Worm (Caenorhabditis elegans): ENCODE measurements around the gene C25F9.9.

C25F9.9 gene

ce11 chrV:19396576-19397313 lies 19.7 kb upstream of the C25F9.9 start:
- no peak for TF ChIP-seq hmbx-1 (tag; optimal IDR thresholded peaks at IDR 0.05)
- no peak for TF ChIP-seq ceh-36 (tag; optimal IDR thresholded peaks at IDR 0.05)
- TF ChIP-seq ets-7 (tag; optimal IDR thresholded peaks at IDR 0.05): no peak
- no peak for TF ChIP-seq sea-1 (GFP tag; conservative IDR thresholded peaks at IDR 0.05)
- TF ChIP-seq aly-1 (tag; optimal IDR thresholded peaks at IDR 0.05): no peak
- no peak for TF ChIP-seq tbx-37 (GFP tag; conservative IDR thresholded peaks at IDR 0.05)
- no peak for TF ChIP-seq pes-1 (GFP tag; IDR thresholded peaks at IDR 0.05)
- TF ChIP-seq scrt-1 (GFP tag; IDR thresholded peaks at IDR 0.05): no peak
- TF ChIP-seq tra-4 (tag; optimal IDR thresholded peaks at IDR 0.05): no peak
- TF ChIP-seq B0310.2 (tag; optimal IDR thresholded peaks at IDR 0.05): no peak
- TF ChIP-seq ceh-13 (GFP tag; optimal IDR thresholded peaks at IDR 0.05): no peak
- TF ChIP-seq tbx-11 (GFP tag; IDR thresholded peaks at IDR 0.05): no peak
- TF ChIP-seq flt-1 (GFP tag; IDR thresholded peaks at IDR 0.05): no peak
- no peak for TF ChIP-seq ama-1 (optimal IDR thresholded peaks at IDR 0.05)
- TF ChIP-seq F13C5.2 (tag; optimal IDR thresholded peaks at IDR 0.05): no peak
- no peak for TF ChIP-seq hmg-4 (GFP tag; optimal IDR thresholded peaks at IDR 0.05)
- no peak for TF ChIP-seq hnd-1 (tag; optimal IDR thresholded peaks at IDR 0.05)

DNA sequence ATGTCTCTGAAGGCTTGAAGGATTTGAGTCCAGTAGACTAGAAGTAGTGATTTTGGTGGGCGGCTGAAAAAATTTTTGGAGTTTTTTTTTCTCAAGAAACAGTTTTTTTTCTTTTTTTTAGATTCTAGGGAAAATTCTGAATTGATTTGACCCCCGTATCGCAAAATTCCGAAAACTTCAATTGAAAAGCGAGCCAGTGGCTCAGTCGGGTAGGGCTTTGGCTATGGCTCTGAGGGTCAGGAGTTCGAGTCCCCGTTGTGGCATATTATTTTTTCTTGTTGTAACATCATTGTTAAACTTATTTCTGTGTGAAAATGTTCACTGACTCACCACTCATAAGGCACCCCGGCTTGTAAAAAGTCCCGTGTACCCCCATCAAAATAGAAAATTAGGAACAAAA lies 18.0 kb upstream of the C25F9.9 start:
- no peak for TF ChIP-seq hnd-1 (tag; optimal IDR thresholded peaks at IDR 0.05)
- TF ChIP-seq pes-1 (GFP tag; IDR thresholded peaks at IDR 0.05): no peak
- no peak for TF ChIP-seq tra-4 (tag; optimal IDR thresholded peaks at IDR 0.05)
- TF ChIP-seq B0310.2 (tag; optimal IDR thresholded peaks at IDR 0.05): no peak
- TF ChIP-seq ets-7 (tag; optimal IDR thresholded peaks at IDR 0.05): no peak
- TF ChIP-seq hmg-4 (GFP tag; optimal IDR thresholded peaks at IDR 0.05): no peak
- no peak for TF ChIP-seq flt-1 (GFP tag; IDR thresholded peaks at IDR 0.05)
- no peak for TF ChIP-seq sea-1 (GFP tag; conservative IDR thresholded peaks at IDR 0.05)
- no peak for TF ChIP-seq tbx-11 (GFP tag; IDR thresholded peaks at IDR 0.05)
- TF ChIP-seq tbx-37 (GFP tag; conservative IDR thresholded peaks at IDR 0.05): no peak
- TF ChIP-seq scrt-1 (GFP tag; IDR thresholded peaks at IDR 0.05): no peak
- no peak for TF ChIP-seq ceh-36 (tag; optimal IDR thresholded peaks at IDR 0.05)
- TF ChIP-seq ceh-13 (GFP tag; optimal IDR thresholded peaks at IDR 0.05): no peak
- TF ChIP-seq hmbx-1 (tag; optimal IDR thresholded peaks at IDR 0.05): no peak

DNA sequence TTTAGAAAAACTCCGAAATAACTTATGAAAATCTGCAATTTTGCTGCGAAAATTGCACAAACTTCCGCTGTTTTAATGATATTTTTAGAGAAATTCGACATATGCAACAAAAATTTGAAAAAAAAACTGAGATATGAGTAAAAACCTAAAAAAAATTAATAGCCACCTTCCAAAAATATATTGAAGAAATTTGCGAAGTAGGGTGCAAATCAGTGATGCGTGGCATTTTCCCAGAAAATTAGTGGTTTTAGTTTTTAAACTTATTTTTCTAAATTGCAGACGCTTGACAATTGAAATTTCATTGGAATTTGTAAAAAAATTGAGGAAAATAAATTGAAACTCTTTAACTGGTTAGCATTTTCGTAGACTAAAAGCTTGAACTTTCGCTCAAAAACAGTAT lies 17.5 kb upstream of the C25F9.9 start, which contains the start of gene C25F9.13:
TSS of gene C25F9.13 (minus strand) at position 101 of the 400 bp plus-strand sequence.
- no peak for TF ChIP-seq hmg-4 (GFP tag; optimal IDR thresholded peaks at IDR 0.05)
- no peak for TF ChIP-seq tbx-11 (GFP tag; IDR thresholded peaks at IDR 0.05)
- TF ChIP-seq pes-1 (GFP tag; IDR thresholded peaks at IDR 0.05): no peak
- no peak for TF ChIP-seq ceh-36 (tag; optimal IDR thresholded peaks at IDR 0.05)
- no peak for TF ChIP-seq B0310.2 (tag; optimal IDR thresholded peaks at IDR 0.05)
- TF ChIP-seq sea-1 (GFP tag; conservative IDR thresholded peaks at IDR 0.05): no peak
- TF ChIP-seq F13C5.2 (tag; optimal IDR thresholded peaks at IDR 0.05): no peak
- TF ChIP-seq flt-1 (GFP tag; IDR thresholded peaks at IDR 0.05): no peak
- no peak for TF ChIP-seq hmbx-1 (tag; optimal IDR thresholded peaks at IDR 0.05)
- no peak for TF ChIP-seq ceh-13 (GFP tag; optimal IDR thresholded peaks at IDR 0.05)
- no peak for TF ChIP-seq hnd-1 (tag; optimal IDR thresholded peaks at IDR 0.05)
- no peak for TF ChIP-seq scrt-1 (GFP tag; IDR thresholded peaks at IDR 0.05)
- no peak for TF ChIP-seq aly-1 (tag; optimal IDR thresholded peaks at IDR 0.05)
- no peak for TF ChIP-seq ets-7 (tag; optimal IDR thresholded peaks at IDR 0.05)

ce11 chrV:19400619-19401018 lies 15.8 kb upstream of the C25F9.9 start, which contains the start of gene srw-86:
Gene srw-86 (minus strand): TSS chrV:19400719.
- TF ChIP-seq ceh-13 (GFP tag; optimal IDR thresholded peaks at IDR 0.05) (no peak), tbx-11 (GFP tag; IDR thresholded peaks at IDR 0.05) (no peak), hnd-1 (tag; optimal IDR thresholded peaks at IDR 0.05) (no peak), ets-7 (tag; optimal IDR thresholded peaks at IDR 0.05) (no peak), hmg-4 (GFP tag; optimal IDR thresholded peaks at IDR 0.05) (no peak)

DNA sequence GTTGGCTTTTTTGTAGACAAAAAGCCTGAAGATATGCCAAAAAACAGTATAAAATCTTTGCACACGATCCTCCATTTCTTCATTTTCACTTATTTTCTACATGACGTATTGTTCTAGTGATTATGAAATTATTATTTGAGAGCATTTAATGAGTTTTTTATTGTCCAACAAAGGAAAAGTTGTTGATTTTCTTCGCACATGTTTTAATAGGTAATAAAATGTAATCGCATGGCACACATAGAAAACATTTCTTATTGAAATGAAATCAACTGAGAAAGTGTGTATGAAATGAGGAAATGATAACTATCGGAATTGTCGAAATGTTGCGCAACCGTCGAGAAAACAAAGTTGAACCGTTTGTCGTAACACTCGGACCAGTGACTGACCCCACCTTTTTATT lies 15.0 kb upstream of the C25F9.9 start:
- TF ChIP-seq tra-4 (tag; optimal IDR thresholded peaks at IDR 0.05): no peak
- TF ChIP-seq hmbx-1 (tag; optimal IDR thresholded peaks at IDR 0.05): no peak
- no peak for TF ChIP-seq flt-1 (GFP tag; IDR thresholded peaks at IDR 0.05)

ce11 chrV:19402855-19403254 lies 13.6 kb upstream of the C25F9.9 start, which contains the start of gene C25F9.12:
Gene C25F9.12 (minus strand): TSS chrV:19402955.
- no peak for TF ChIP-seq hmbx-1 (tag; optimal IDR thresholded peaks at IDR 0.05)
- no peak for TF ChIP-seq ama-1 (optimal IDR thresholded peaks at IDR 0.05)
- TF ChIP-seq sea-1 (GFP tag; conservative IDR thresholded peaks at IDR 0.05): no peak
- no peak for TF ChIP-seq tbx-37 (GFP tag; conservative IDR thresholded peaks at IDR 0.05)
- no peak for TF ChIP-seq hmg-4 (GFP tag; optimal IDR thresholded peaks at IDR 0.05)
- TF ChIP-seq ets-7 (tag; optimal IDR thresholded peaks at IDR 0.05): no peak
- TF ChIP-seq aly-1 (tag; optimal IDR thresholded peaks at IDR 0.05): no peak
- no peak for TF ChIP-seq hnd-1 (tag; optimal IDR thresholded peaks at IDR 0.05)
- no peak for TF ChIP-seq ceh-13 (GFP tag; optimal IDR thresholded peaks at IDR 0.05)
- no peak for TF ChIP-seq scrt-1 (GFP tag; IDR thresholded peaks at IDR 0.05)
- no peak for TF ChIP-seq ceh-36 (tag; optimal IDR thresholded peaks at IDR 0.05)
- TF ChIP-seq tbx-11 (GFP tag; IDR thresholded peaks at IDR 0.05): no peak
- TF ChIP-seq tra-4 (tag; optimal IDR thresholded peaks at IDR 0.05): no peak
- TF ChIP-seq B0310.2 (tag; optimal IDR thresholded peaks at IDR 0.05): no peak
- TF ChIP-seq flt-1 (GFP tag; IDR thresholded peaks at IDR 0.05): no peak
- TF ChIP-seq F13C5.2 (tag; optimal IDR thresholded peaks at IDR 0.05): no peak
- TF ChIP-seq pes-1 (GFP tag; IDR thresholded peaks at IDR 0.05): no peak

DNA sequence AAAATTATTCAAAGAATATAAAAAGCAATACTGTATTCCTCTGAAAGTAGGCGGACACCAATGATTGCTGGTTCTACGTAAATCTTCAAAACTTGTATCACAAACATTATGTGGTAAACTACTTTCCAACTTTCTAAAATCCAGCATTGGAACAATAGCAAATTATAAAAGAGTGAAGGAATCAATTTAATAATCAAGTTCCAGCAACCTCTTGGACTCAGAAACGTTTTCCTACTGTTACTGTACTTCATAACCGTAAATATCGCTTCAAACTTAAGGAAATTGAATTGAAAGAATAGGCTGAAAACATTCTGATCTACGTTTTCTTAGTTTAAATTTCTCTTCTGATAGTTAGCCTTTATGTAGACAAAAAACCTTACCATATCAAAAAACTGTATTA lies 12.8 kb upstream of the C25F9.9 start:
- TF ChIP-seq ceh-13 (GFP tag; optimal IDR thresholded peaks at IDR 0.05) (no peak), tra-4 (tag; optimal IDR thresholded peaks at IDR 0.05) (no peak), B0310.2 (tag; optimal IDR thresholded peaks at IDR 0.05) (no peak), hnd-1 (tag; optimal IDR thresholded peaks at IDR 0.05) (no peak), tbx-37 (GFP tag; conservative IDR thresholded peaks at IDR 0.05) (no peak), scrt-1 (GFP tag; IDR thresholded peaks at IDR 0.05) (no peak), hmg-4 (GFP tag; optimal IDR thresholded peaks at IDR 0.05) (no peak), aly-1 (tag; optimal IDR thresholded peaks at IDR 0.05) (no peak), flt-1 (GFP tag; IDR thresholded peaks at IDR 0.05) (no peak), F13C5.2 (tag; optimal IDR thresholded peaks at IDR 0.05) (no peak), hmbx-1 (tag; optimal IDR thresholded peaks at IDR 0.05) (no peak)

All from whole organism, early embryonic.